Worm (Caenorhabditis elegans) whole organism, L4 larva: ENCODE data around the gene nex-4.

ENCODE experiments used
- R02D3.7 ChIP-seq: fragments of 150-350 bp; sonication (generic microtip); optimal IDR thresholded peaks from 3 replicates; lab custom pipeline; 2014; ENCODE audit warnings: missing biosample characterization, missing genetic modification characterization
- Y105C5A.15 ChIP-seq: fragments of 200-800 bp; sonication (Bioruptor generic); IDR thresholded peaks from 2 replicates; pipeline ENCODE4 v1.3.6; 2022; ENCODE audit warnings: missing genetic modification characterization, missing compliant biosample characterization
- Y75B8A.6 ChIP-seq: fragments of 200-800 bp; sonication (Bioruptor generic); IDR thresholded peaks from 2 replicates; pipeline ENCODE4 v1.3.6; 2022; ENCODE audit warnings: missing genetic modification reagents, missing genetic modification characterization, missing compliant biosample characterization
- aha-1 ChIP-seq: fragments of 150-350 bp; peaks from one replicate; lab custom pipeline; 2014; ENCODE audit warnings: missing biosample characterization, missing genetic modification characterization
- ama-1 ChIP-seq: fragments of 150-350 bp; optimal IDR thresholded peaks from 2 replicates; lab custom pipeline; 2014; ENCODE audit warnings: inconsistent platforms, mixed read lengths
- ceh-44 ChIP-seq: fragments of 200-800 bp; sonication (Bioruptor generic); IDR thresholded peaks from 2 replicates; pipeline ENCODE4 v1.3.6; 2022; ENCODE audit warnings: missing genetic modification reagents, missing genetic modification characterization, missing compliant biosample characterization
- daf-16 ChIP-seq, 3 experiments: sonication (generic microtip); optimal IDR thresholded peaks; 2 replicates each; lab custom pipeline; 2016 to 2017; ENCODE audit warnings: missing genetic modification characterization in 3 of 3, missing genetic modification reagents in 3 of 3, mild to moderate bottlenecking in 2 of 3, missing compliant biosample characterization in 2 of 3, missing biosample characterization in 1 of 3, moderate library complexity in 1 of 3
- daf-19 ChIP-seq: fragments of 200-800 bp; sonication (Bioruptor generic); conservative IDR thresholded peaks from 2 replicates; pipeline ENCODE4 v1.3.6; 2022; ENCODE audit warnings: missing genetic modification characterization, missing compliant biosample characterization
- dpl-1 ChIP-seq: fragments of 150-350 bp; optimal IDR thresholded peaks from 2 replicates; lab custom pipeline; 2014; ENCODE audit warnings: missing biosample characterization, missing genetic modification reagents, missing genetic modification characterization
- dve-1 ChIP-seq: sonication (generic microtip); optimal IDR thresholded peaks from 2 replicates; lab custom pipeline; 2017; ENCODE audit warnings: antibody characterized with exemption, mild to moderate bottlenecking, missing genetic modification characterization, missing compliant biosample characterization; ENCODE audit not compliant: insufficient read depth
- gei-8 ChIP-seq: fragments of 200-800 bp; sonication (Bioruptor generic); optimal IDR thresholded peaks from 2 replicates; lab custom pipeline; 2018; ENCODE audit warnings: mild to moderate bottlenecking, missing genetic modification characterization, missing compliant biosample characterization
- hif-1 ChIP-seq, 2 experiments: sonication (generic microtip); optimal IDR thresholded peaks; 2 replicates each; lab custom pipeline; 2016 to 2017; ENCODE audit warnings: missing compliant biosample characterization in 2 of 2, missing genetic modification characterization in 2 of 2, missing genetic modification reagents in 2 of 2, missing genotype in 2 of 2, mild to moderate bottlenecking in 1 of 2
- hlh-11 ChIP-seq: fragments of 200-800 bp; sonication (Bioruptor generic); optimal IDR thresholded peaks from 2 replicates; lab custom pipeline; 2018; ENCODE audit warnings: mild to moderate bottlenecking, missing genetic modification characterization, missing compliant biosample characterization
- hlh-30 ChIP-seq: sonication (generic microtip); optimal IDR thresholded peaks from 2 replicates; lab custom pipeline; 2017; ENCODE audit warnings: antibody characterized with exemption, mild to moderate bottlenecking, missing genetic modification characterization, missing compliant biosample characterization; ENCODE audit not compliant: insufficient read depth
- lin-39 ChIP-seq: fragments of 150-350 bp; optimal IDR thresholded peaks from 2 replicates; lab custom pipeline; 2014; ENCODE audit warnings: missing biosample characterization, missing genetic modification reagents, missing genetic modification characterization
- madf-9 ChIP-seq: fragments of 200-800 bp; sonication (Bioruptor generic); conservative IDR thresholded peaks from 2 replicates; pipeline ENCODE4 v1.3.6; 2022; ENCODE audit warnings: missing genetic modification reagents, missing genetic modification characterization, missing compliant biosample characterization
- mdt-29 ChIP-seq: fragments of 200-800 bp; sonication (Bioruptor generic); IDR thresholded peaks from 2 replicates; pipeline ENCODE4 v1.3.6; 2022; ENCODE audit warnings: missing genetic modification reagents, missing genetic modification characterization, missing compliant biosample characterization
- mep-1 ChIP-seq: fragments of 150-350 bp; sonication (generic microtip); optimal IDR thresholded peaks from 3 replicates; lab custom pipeline; 2014; ENCODE audit warnings: missing biosample characterization, missing genetic modification characterization
- mes-2 ChIP-seq: sonication (generic microtip); optimal IDR thresholded peaks from 2 replicates; lab custom pipeline; 2016; ENCODE audit warnings: missing genotype, mild to moderate bottlenecking, missing genetic modification characterization, missing compliant biosample characterization; ENCODE audit not compliant: poor library complexity, severe bottlenecking
- mxl-3 ChIP-seq: fragments of 200-800 bp; sonication (Bioruptor generic); optimal IDR thresholded peaks from 2 replicates; lab custom pipeline; 2018; ENCODE audit warnings: mild to moderate bottlenecking, missing genetic modification characterization, missing compliant biosample characterization
- nhr-28 ChIP-seq: fragments of 150-350 bp; optimal IDR thresholded peaks from 2 replicates; lab custom pipeline; 2014; ENCODE audit warnings: missing biosample characterization, missing genetic modification characterization
- nhr-6 ChIP-seq: fragments of 150-350 bp; optimal IDR thresholded peaks from 2 replicates; lab custom pipeline; 2014; ENCODE audit warnings: missing biosample characterization, missing genetic modification characterization
- nhr-77 ChIP-seq: fragments of 150-350 bp; optimal IDR thresholded peaks from 2 replicates; lab custom pipeline; 2014; ENCODE audit warnings: missing biosample characterization, missing genetic modification characterization
- php-3 ChIP-seq: fragments of 200-800 bp; sonication (Bioruptor generic); IDR thresholded peaks from 2 replicates; pipeline ENCODE4 v1.3.6; 2022; ENCODE audit warnings: missing genetic modification reagents, missing genetic modification characterization, missing compliant biosample characterization
- pqm-1 ChIP-seq: sonication (generic microtip); optimal IDR thresholded peaks from 2 replicates; lab custom pipeline; 2017; ENCODE audit warnings: missing biosample characterization, missing genetic modification characterization
- rbr-2 ChIP-seq: sonication (generic microtip); optimal IDR thresholded peaks from 2 replicates; lab custom pipeline; 2016; ENCODE audit warnings: missing genotype, missing genetic modification characterization, missing compliant biosample characterization
- saeg-2 ChIP-seq: fragments of 200-800 bp; sonication (Bioruptor generic); IDR thresholded peaks from 2 replicates; pipeline ENCODE4 v1.3.6; 2022; ENCODE audit warnings: missing genetic modification reagents, missing genetic modification characterization, missing compliant biosample characterization
- skn-1 ChIP-seq: fragments of 150-350 bp; optimal IDR thresholded peaks from 2 replicates; lab custom pipeline; 2014; ENCODE audit warnings: missing biosample characterization, missing genetic modification characterization
- snpc-4 ChIP-seq: fragments of 150-350 bp; optimal IDR thresholded peaks from 2 replicates; lab custom pipeline; 2014; ENCODE audit warnings: missing biosample characterization, missing genetic modification characterization
- unc-130 ChIP-seq: sonication (generic microtip); optimal IDR thresholded peaks from 2 replicates; lab custom pipeline; 2016; ENCODE audit warnings: missing genetic modification reagents, missing genetic modification characterization, missing compliant biosample characterization
- unc-39 ChIP-seq: sonication (generic microtip); optimal IDR thresholded peaks from 2 replicates; lab custom pipeline; 2017; ENCODE audit warnings: missing biosample characterization, missing genetic modification characterization
- zag-1 ChIP-seq: fragments of 150-350 bp; optimal IDR thresholded peaks from 2 replicates; lab custom pipeline; 2014; ENCODE audit warnings: missing biosample characterization, missing genetic modification characterization
- ztf-7 ChIP-seq: fragments of 150-350 bp; optimal IDR thresholded peaks from 2 replicates; lab custom pipeline; 2014; ENCODE audit warnings: missing biosample characterization, missing genetic modification characterization

Gene nex-4

ce11 chrV:4844591-4844990 is 6.6 kb upstream of the nex-4 start, which contains the start of gene abhd-5.2 (continued):
- peak; percentile 53 for TF ChIP-seq mep-1 (tag; lab: Kevin White, UChicago)

ce11 chrV:4846507-4846906 is 4.7 kb upstream of the nex-4 start:
- TF ChIP-seq ama-1 (lab: Kevin White, UChicago), result no peak
- TF ChIP-seq unc-39 (tag; lab: Kevin White, UChicago), result no peak
- peak; percentile 95 for TF ChIP-seq aha-1 (tag; lab: Kevin White, UChicago)
- TF ChIP-seq pqm-1, result no peak
- TF ChIP-seq nhr-77 (tag; lab: Kevin White, UChicago), result no peak

ce11 chrV:4847424-4847823 is 3.8 kb upstream of the nex-4 start, which contains the start of gene abhd-5.1:
TSS of gene abhd-5.1 (plus strand) at chrV:4847653.
- TF ChIP-seq daf-19 (GFP tag; lab: Robert Waterston, UW) (no peak), daf-16 (GFP tag; optimal IDR thresholded peaks at IDR 0.05; lab: Kevin White, UChicago) (peak in 1 of 2 experiments; percentile 85), daf-16 (tag; optimal IDR thresholded peaks at IDR 0.05; lab: Kevin White, UChicago) (peak; percentile 88), lin-39 (tag; lab: Kevin White, UChicago) (no peak), nhr-28 (tag; lab: Kevin White, UChicago) (peak; percentile 46), hlh-30 (tag; lab: Kevin White, UChicago) (peak; percentile 77), php-3 (GFP tag; lab: Robert Waterston, UW) (peak; percentile 54; the same call in 1 of the 2 replicates), mdt-29 (no peak), skn-1 (tag; lab: Kevin White, UChicago) (no peak), unc-39 (tag; lab: Kevin White, UChicago) (no peak), aha-1 (tag; lab: Kevin White, UChicago) (peak; percentile 67), zag-1 (tag; lab: Kevin White, UChicago) (no peak), dve-1 (tag; lab: Kevin White, UChicago) (peak; percentile 63), nhr-6 (tag; lab: Kevin White, UChicago) (peak; percentile 15)
- TF ChIP-seq, all 104 proteins: peak for 7

- TF ChIP-seq dpl-1 (GFP tag; lab: Kevin White, UChicago) (no peak), nhr-6 (tag; lab: Kevin White, UChicago) (no peak), rbr-2 (tag; lab: Kevin White, UChicago) (no peak), gei-8 (GFP tag; lab: Kevin White, UChicago) (no peak), nhr-28 (tag; lab: Kevin White, UChicago) (no peak), Y75B8A.6 (GFP tag; lab: Robert Waterston, UW) (no peak), ceh-44 (no peak), ama-1 (lab: Kevin White, UChicago) (no peak)
- TF ChIP-seq, all 104 proteins: peak for 0
These were observed 792 bp upstream of the nex-4 start for ce11 chrV:4850446-4850845.

- no peak for TF ChIP-seq hif-1 (tag; optimal IDR thresholded peaks at IDR 0.05; lab: Kevin White, UChicago)
- TF ChIP-seq nhr-28 (tag; lab: Kevin White, UChicago), result no peak
- no peak for TF ChIP-seq R02D3.7
- TF ChIP-seq php-3 (GFP tag; lab: Robert Waterston, UW), result no peak
- no peak for TF ChIP-seq mxl-3 (GFP tag; lab: Kevin White, UChicago)
- no peak for TF ChIP-seq saeg-2 (GFP tag; lab: Robert Waterston, UW)
- no peak for TF ChIP-seq ztf-7 (tag; lab: Kevin White, UChicago)
- TF ChIP-seq hlh-11, result no peak
- TF ChIP-seq madf-9 (GFP tag; lab: Robert Waterston, UW), result no peak
- TF ChIP-seq snpc-4, result no peak
- TF ChIP-seq unc-130 (GFP tag; lab: Kevin White, UChicago), result no peak
- no peak for TF ChIP-seq mes-2 (tag; lab: Kevin White, UChicago)
- TF ChIP-seq Y105C5A.15 (GFP tag; lab: Robert Waterston, UW), result no peak
These were observed 731 bp downstream of the nex-4 start for ce11 chrV:4851969-4852368.
